Worm (Caenorhabditis elegans) whole organism, midembryonic: ENCODE results near the gene C45G9.15.

Experiments
- T22C8.4 ChIP-seq: fragments of 200-800 bp; sonication (Bioruptor generic); IDR thresholded peaks from 2 replicates; pipeline ENCODE4 v1.3.6; 2022; ENCODE audit warnings: missing genetic modification characterization, missing compliant biosample characterization
- cog-1 ChIP-seq: sonication (generic microtip); optimal IDR thresholded peaks from 2 replicates; lab custom pipeline; 2016; ENCODE audit warnings: missing genetic modification characterization, missing compliant biosample characterization
- flt-1 ChIP-seq: fragments of 200-800 bp; sonication (Bioruptor generic); IDR thresholded peaks from 2 replicates; pipeline ENCODE4 v1.3.6; 2022; ENCODE audit warnings: missing genetic modification characterization, missing compliant biosample characterization
- klf-2 ChIP-seq: fragments of 200-800 bp; sonication (Bioruptor generic); conservative IDR thresholded peaks from 2 replicates; pipeline ENCODE4 v1.3.6; 2022; ENCODE audit warnings: missing genetic modification reagents, missing genetic modification characterization, missing compliant biosample characterization
- med-1 ChIP-seq: sonication (generic microtip); optimal IDR thresholded peaks from 2 replicates; lab custom pipeline; 2017; ENCODE audit warnings: missing genetic modification characterization, mild to moderate bottlenecking, missing compliant biosample characterization, antibody characterized with exemption, missing genetic modification reagents; ENCODE audit not compliant: insufficient read depth
- ref-1 ChIP-seq: fragments of 200-800 bp; sonication (Bioruptor generic); conservative IDR thresholded peaks from 2 replicates; pipeline ENCODE4 v1.3.6; 2022; ENCODE audit warnings: missing genetic modification reagents, missing genetic modification characterization, missing compliant biosample characterization
- tab-1 ChIP-seq: fragments of 200-800 bp; sonication (Bioruptor generic); IDR thresholded peaks from 2 replicates; pipeline ENCODE4 v1.3.6; 2022; ENCODE audit warnings: missing genetic modification characterization, missing compliant biosample characterization
- ztf-23 ChIP-seq: fragments of 200-800 bp; sonication (Bioruptor generic); IDR thresholded peaks from 2 replicates; pipeline ENCODE4 v1.3.6; 2022; ENCODE audit warnings: missing genetic modification reagents, missing genetic modification characterization, missing compliant biosample characterization
- ztf-29 ChIP-seq: fragments of 200-800 bp; sonication (Bioruptor generic); IDR thresholded peaks from 2 replicates; pipeline ENCODE4 v1.3.6; 2022; ENCODE audit warnings: missing genetic modification reagents, missing genetic modification characterization, missing compliant biosample characterization

The C45G9.15 gene

DNA sequence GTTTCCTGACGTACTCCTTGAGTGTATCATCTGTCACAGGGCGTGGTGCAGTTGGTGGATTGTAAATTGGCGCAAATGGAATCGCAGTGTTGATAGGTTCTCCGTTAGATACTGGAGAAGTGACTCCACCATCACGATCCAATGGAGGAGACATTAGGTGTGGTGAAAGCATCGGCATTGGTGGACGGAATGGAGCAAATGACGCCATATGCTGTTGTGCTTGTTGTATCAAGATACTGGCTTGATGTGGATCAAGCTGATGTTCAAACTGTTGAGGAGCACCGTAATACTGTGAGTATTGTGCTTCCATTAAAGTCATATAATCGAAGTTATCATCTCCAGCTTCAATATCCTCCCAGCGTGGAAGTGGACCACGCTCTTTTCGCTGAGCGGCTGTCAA lies 39.4 kb downstream of the C45G9.15 start:
- TF ChIP-seq klf-2 (no peak), ztf-23 (GFP tag; lab: Robert Waterston, UW) (no peak), ztf-29 (GFP tag; lab: Robert Waterston, UW) (no peak), cog-1 (tag; lab: Kevin White, UChicago) (no peak), flt-1 (GFP tag; lab: Robert Waterston, UW) (no peak), ref-1 (GFP tag; lab: Robert Waterston, UW) (no peak), T22C8.4 (no peak), med-1 (no peak), tab-1 (GFP tag; lab: Robert Waterston, UW) (no peak)

DNA sequence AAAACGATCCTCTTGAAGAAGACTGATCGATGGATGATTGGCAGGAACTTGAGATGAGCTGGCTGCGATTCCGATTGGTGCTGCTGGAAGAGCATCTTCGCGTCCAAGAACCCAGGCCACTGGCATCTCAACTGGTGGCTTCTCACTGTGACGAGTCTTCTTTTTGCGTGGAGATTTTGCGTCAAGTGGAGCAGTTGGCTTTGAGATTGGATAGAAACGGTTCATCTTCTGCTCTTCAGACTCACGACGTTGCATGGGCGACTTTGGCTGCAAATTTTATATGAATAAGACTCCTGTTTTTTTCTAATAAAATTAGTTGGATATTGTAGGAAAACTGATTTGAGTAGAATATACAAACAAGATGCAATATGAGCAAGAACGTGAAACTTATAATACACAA lies 41.1 kb downstream of the C45G9.15 start:
- TF ChIP-seq tab-1 (GFP tag; lab: Robert Waterston, UW) = no peak
- TF ChIP-seq klf-2 = no peak
- TF ChIP-seq cog-1 (tag; lab: Kevin White, UChicago) = no peak
- TF ChIP-seq ztf-29 (GFP tag; lab: Robert Waterston, UW) = no peak
- TF ChIP-seq med-1 = no peak
- no peak for TF ChIP-seq T22C8.4
- TF ChIP-seq ref-1 (GFP tag; lab: Robert Waterston, UW) = no peak
- no peak for TF ChIP-seq flt-1 (GFP tag; lab: Robert Waterston, UW)
- no peak for TF ChIP-seq ztf-23 (GFP tag; lab: Robert Waterston, UW)

DNA sequence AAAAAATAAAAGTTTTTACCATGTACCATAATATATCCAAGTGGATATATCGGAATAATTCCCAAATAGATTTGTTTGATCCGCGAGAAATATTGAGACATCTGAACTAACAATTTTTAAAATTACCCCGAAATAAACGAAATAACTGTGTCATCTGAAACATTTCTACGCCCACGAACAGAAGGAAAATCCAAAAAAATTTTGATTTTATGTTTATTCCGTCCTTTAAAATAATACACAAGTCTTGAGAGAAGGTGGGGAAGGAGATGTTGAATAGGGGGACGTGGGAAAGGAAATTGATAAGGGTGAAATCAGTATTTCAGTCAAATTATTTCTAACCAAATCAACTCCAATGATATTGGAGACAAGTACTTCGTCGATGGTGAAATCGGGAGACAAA lies 43.1 kb downstream of the C45G9.15 start, which contains the start of gene R144.11:
Gene R144.11, minus strand, starts transcription at position 101 of the 400 bp plus-strand sequence.
- TF ChIP-seq ztf-29 (GFP tag; lab: Robert Waterston, UW) (no peak), cog-1 (tag; lab: Kevin White, UChicago) (no peak), flt-1 (GFP tag; lab: Robert Waterston, UW) (no peak), ref-1 (GFP tag; lab: Robert Waterston, UW) (no peak), ztf-23 (GFP tag; lab: Robert Waterston, UW) (no peak), T22C8.4 (no peak)

DNA sequence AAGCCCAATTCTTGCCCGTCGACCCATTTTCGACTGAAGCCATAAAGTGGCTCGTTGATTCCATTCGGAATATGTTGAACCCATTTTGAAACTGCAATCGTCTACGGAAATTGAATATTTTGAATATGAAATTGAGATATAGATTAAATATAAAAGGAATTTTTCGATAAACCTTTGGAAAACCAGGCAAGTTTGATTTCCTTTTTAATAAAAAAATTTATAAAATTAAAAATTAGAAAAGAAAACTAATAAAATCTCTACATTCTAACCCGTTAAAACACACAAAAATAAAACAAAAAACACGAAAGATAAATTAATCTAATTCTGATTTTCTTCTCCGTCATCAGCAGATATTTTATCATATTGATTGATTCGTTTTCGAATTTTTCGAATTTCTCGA lies 45.0 kb downstream of the C45G9.15 start, which contains the start of gene R144.12:
Gene R144.12, minus strand, starts transcription at position 101 of the 400 bp plus-strand sequence.
- no peak for TF ChIP-seq ref-1 (GFP tag; lab: Robert Waterston, UW)
- no peak for TF ChIP-seq T22C8.4
- TF ChIP-seq cog-1 (tag; lab: Kevin White, UChicago) = no peak
- no peak for TF ChIP-seq tab-1 (GFP tag; lab: Robert Waterston, UW)
- no peak for TF ChIP-seq ztf-29 (GFP tag; lab: Robert Waterston, UW)
- no peak for TF ChIP-seq med-1
- TF ChIP-seq ztf-23 (GFP tag; lab: Robert Waterston, UW) = no peak
- no peak for TF ChIP-seq klf-2
- TF ChIP-seq flt-1 (GFP tag; lab: Robert Waterston, UW) = no peak

DNA sequence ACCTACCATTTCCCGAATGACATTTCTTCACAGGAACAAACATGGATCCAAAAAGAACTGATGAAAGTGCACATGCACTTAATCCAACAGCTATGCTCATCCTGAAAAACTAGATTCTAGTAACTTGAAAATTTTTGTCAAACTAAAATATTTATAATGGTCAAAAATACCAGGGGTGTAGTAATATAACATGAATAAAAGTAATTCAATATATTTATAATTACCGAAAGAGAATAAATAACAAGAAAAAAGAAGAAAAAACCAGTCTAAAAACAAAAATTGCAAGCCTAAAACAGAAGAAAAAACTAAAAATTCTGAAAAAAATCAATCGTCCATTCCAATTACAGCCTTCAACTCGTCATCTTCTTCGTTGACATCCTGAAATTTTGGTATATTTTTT lies 47.2 kb downstream of the C45G9.15 start, which contains the start of gene R144.6:
Gene R144.6, minus strand, starts transcription at position 101 of the 400 bp plus-strand sequence.
- TF ChIP-seq ztf-29 (GFP tag; lab: Robert Waterston, UW) = no peak
- no peak for TF ChIP-seq T22C8.4
- no peak for TF ChIP-seq tab-1 (GFP tag; lab: Robert Waterston, UW)
- no peak for TF ChIP-seq med-1
- TF ChIP-seq ref-1 (GFP tag; lab: Robert Waterston, UW) = no peak
- no peak for TF ChIP-seq flt-1 (GFP tag; lab: Robert Waterston, UW)
- no peak for TF ChIP-seq cog-1 (tag; lab: Kevin White, UChicago)
- no peak for TF ChIP-seq klf-2
- TF ChIP-seq ztf-23 (GFP tag; lab: Robert Waterston, UW) = no peak

DNA sequence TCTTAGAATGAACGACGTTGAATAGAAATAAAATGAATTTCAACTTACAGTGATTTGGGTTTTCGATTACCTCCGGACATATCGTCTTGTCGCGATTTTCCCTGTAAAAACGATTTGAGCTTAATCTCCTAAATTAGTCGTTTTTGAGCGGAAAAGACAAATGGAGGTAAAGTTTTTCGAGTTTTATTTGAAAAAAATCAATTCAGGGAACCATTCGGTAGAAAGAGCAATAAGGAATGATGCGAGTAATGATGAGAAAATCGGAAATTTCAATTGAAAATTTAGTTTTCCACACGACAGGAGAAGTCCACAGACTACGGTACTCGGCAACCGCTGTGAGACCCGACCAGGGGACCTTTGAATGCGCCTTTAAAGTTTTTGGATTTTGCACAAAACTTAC lies 49.6 kb downstream of the C45G9.15 start, which contains the start of gene R144.10:
Gene R144.10, minus strand, starts transcription at position 101 of the 400 bp plus-strand sequence.
- TF ChIP-seq T22C8.4 (no peak), ztf-23 (GFP tag; lab: Robert Waterston, UW) (no peak), cog-1 (tag; lab: Kevin White, UChicago) (no peak), flt-1 (GFP tag; lab: Robert Waterston, UW) (no peak), tab-1 (GFP tag; lab: Robert Waterston, UW) (no peak), ref-1 (GFP tag; lab: Robert Waterston, UW) (no peak), med-1 (no peak), klf-2 (no peak), ztf-29 (GFP tag; lab: Robert Waterston, UW) (no peak)
